Worm (Caenorhabditis elegans) whole organism, young adult: ENCODE data around the gene idpc-3.

ENCODE experiments used
- B0261.1 ChIP-seq: sonication (generic microtip); optimal IDR thresholded peaks from 2 replicates; lab custom pipeline; 2016; ENCODE audit warnings: mild to moderate bottlenecking, missing genetic modification characterization, moderate library complexity, missing compliant biosample characterization
- C06A6.2 ChIP-seq: fragments of 200-800 bp; sonication (Bioruptor generic); conservative IDR thresholded peaks from 2 replicates; pipeline ENCODE4 v1.3.6; 2022; ENCODE audit warnings: missing genetic modification characterization, missing compliant biosample characterization
- D2030.7 ChIP-seq: fragments of 200-800 bp; sonication (Bioruptor generic); IDR thresholded peaks from 2 replicates; pipeline ENCODE4 v1.3.6; 2022; ENCODE audit warnings: missing genetic modification reagents, missing genetic modification characterization, missing compliant biosample characterization
- F33H1.4 ChIP-seq: fragments of 200-800 bp; sonication (Bioruptor generic); IDR thresholded peaks from 2 replicates; pipeline ENCODE4 v1.3.6; 2022; ENCODE audit warnings: missing genetic modification reagents, missing genetic modification characterization, missing compliant biosample characterization
- F49E8.2 ChIP-seq: sonication (generic microtip); optimal IDR thresholded peaks from 3 replicates; lab custom pipeline; 2017; ENCODE audit warnings: missing genetic modification characterization, mild to moderate bottlenecking, missing compliant biosample characterization, antibody characterized with exemption, moderate library complexity; ENCODE audit not compliant: insufficient read depth
- F52B5.7 ChIP-seq: sonication (generic microtip); optimal IDR thresholded peaks from 2 replicates; lab custom pipeline; 2016; ENCODE audit warnings: mild to moderate bottlenecking, missing genetic modification characterization, missing compliant biosample characterization
- F57A8.1 ChIP-seq: fragments of 200-800 bp; sonication (Bioruptor generic); optimal IDR thresholded peaks from 2 replicates; lab custom pipeline; 2018; ENCODE audit warnings: mild to moderate bottlenecking, missing genetic modification characterization, moderate library complexity, missing compliant biosample characterization
- Y53F4B.3 ChIP-seq: fragments of 200-800 bp; sonication (Bioruptor generic); IDR thresholded peaks from 2 replicates; pipeline ENCODE4 v1.3.6; 2022; ENCODE audit warnings: missing genetic modification reagents, missing genetic modification characterization, missing compliant biosample characterization
- Y56A3A.18 ChIP-seq: fragments of 200-800 bp; sonication (Bioruptor generic); IDR thresholded peaks from 2 replicates; pipeline ENCODE4 v1.3.6; 2022; ENCODE audit warnings: missing genetic modification reagents, missing genetic modification characterization, missing compliant biosample characterization
- Y67H2A.10 ChIP-seq: fragments of 200-800 bp; sonication (Bioruptor generic); conservative IDR thresholded peaks from 2 replicates; pipeline ENCODE4 v1.3.6; 2022; ENCODE audit warnings: missing genetic modification reagents, missing genetic modification characterization, missing compliant biosample characterization
- ZK185.1 ChIP-seq: sonication (generic microtip); optimal IDR thresholded peaks from 2 replicates; lab custom pipeline; 2016; ENCODE audit warnings: mild to moderate bottlenecking, missing genetic modification characterization, missing compliant biosample characterization; ENCODE audit not compliant: poor library complexity, severe bottlenecking
- aptf-2 ChIP-seq: fragments of 200-800 bp; sonication (Bioruptor generic); conservative IDR thresholded peaks from 2 replicates; pipeline ENCODE4 v1.3.6; 2022; ENCODE audit warnings: missing genetic modification reagents, missing genetic modification characterization, missing compliant biosample characterization
- atf-7 ChIP-seq: sonication (generic microtip); optimal IDR thresholded peaks from 2 replicates; lab custom pipeline; 2017; ENCODE audit warnings: mild to moderate bottlenecking, missing genetic modification characterization, missing compliant biosample characterization
- attf-6 ChIP-seq: fragments of 200-800 bp; sonication (Bioruptor generic); IDR thresholded peaks from 2 replicates; pipeline ENCODE4 v1.3.6; 2022; ENCODE audit warnings: missing genetic modification reagents, missing genetic modification characterization, missing compliant biosample characterization
- bed-1 ChIP-seq: fragments of 200-800 bp; sonication (Bioruptor generic); IDR thresholded peaks from 2 replicates; pipeline ENCODE4 v1.3.6; 2022; ENCODE audit warnings: missing genetic modification reagents, missing genetic modification characterization, missing compliant biosample characterization
- ccch-3 ChIP-seq: fragments of 200-800 bp; sonication (Bioruptor generic); optimal IDR thresholded peaks from 2 replicates; lab custom pipeline; 2018; ENCODE audit warnings: mild to moderate bottlenecking, missing genetic modification characterization, missing compliant biosample characterization
- cebp-2 ChIP-seq: fragments of 200-800 bp; sonication (Bioruptor generic); IDR thresholded peaks from 2 replicates; pipeline ENCODE4 v1.3.6; 2022; ENCODE audit warnings: missing genetic modification characterization, missing compliant biosample characterization
- ceh-27 ChIP-seq: fragments of 200-800 bp; sonication (Bioruptor generic); optimal IDR thresholded peaks from 2 replicates; lab custom pipeline; 2018; ENCODE audit warnings: mild to moderate bottlenecking, missing genetic modification characterization, moderate library complexity, missing compliant biosample characterization
- ceh-40 ChIP-seq: fragments of 200-800 bp; sonication (Bioruptor generic); IDR thresholded peaks from 2 replicates; pipeline ENCODE4 v1.3.6; 2022; ENCODE audit warnings: missing genetic modification characterization, missing compliant biosample characterization
- chd-7 ChIP-seq: sonication (generic microtip); optimal IDR thresholded peaks from 2 replicates; lab custom pipeline; 2016; ENCODE audit warnings: mild to moderate bottlenecking, missing genetic modification characterization, moderate library complexity, missing compliant biosample characterization
- die-1 ChIP-seq: sonication (generic microtip); optimal IDR thresholded peaks from 2 replicates; lab custom pipeline; 2016; ENCODE audit warnings: missing genotype, mild to moderate bottlenecking, missing genetic modification characterization, missing compliant biosample characterization
- dox-1 ChIP-seq: fragments of 200-800 bp; sonication (Bioruptor generic); IDR thresholded peaks from 2 replicates; pipeline ENCODE4 v1.3.6; 2022; ENCODE audit warnings: missing genetic modification reagents, missing genetic modification characterization, missing compliant biosample characterization
- hmg-1.2 ChIP-seq: fragments of 200-800 bp; sonication (Bioruptor generic); IDR thresholded peaks from 2 replicates; pipeline ENCODE4 v1.3.6; 2022; ENCODE audit warnings: missing genetic modification reagents, missing genetic modification characterization, missing compliant biosample characterization
- hmg-20 ChIP-seq: fragments of 200-800 bp; sonication (Bioruptor generic); IDR thresholded peaks from 2 replicates; pipeline ENCODE4 v1.3.6; 2022; ENCODE audit warnings: missing genetic modification reagents, missing genetic modification characterization, missing compliant biosample characterization
- lag-1 ChIP-seq: fragments of 200-800 bp; sonication (Bioruptor generic); IDR thresholded peaks from 2 replicates; pipeline ENCODE4 v1.3.6; 2022; ENCODE audit warnings: missing genetic modification reagents, missing genetic modification characterization, missing compliant biosample characterization
- lin-54 ChIP-seq: fragments of 200-800 bp; sonication (Bioruptor generic); optimal IDR thresholded peaks from 2 replicates; lab custom pipeline; 2018; ENCODE audit warnings: mild to moderate bottlenecking, missing genetic modification characterization, missing compliant biosample characterization
- lsl-1 ChIP-seq: fragments of 200-800 bp; sonication (Bioruptor generic); optimal IDR thresholded peaks from 2 replicates; lab custom pipeline; 2018; ENCODE audit warnings: mild to moderate bottlenecking, missing genetic modification characterization, moderate library complexity, missing compliant biosample characterization
- madf-10 ChIP-seq: sonication (generic microtip); optimal IDR thresholded peaks from 2 replicates; lab custom pipeline; 2016; ENCODE audit warnings: mild to moderate bottlenecking, missing genetic modification characterization, missing compliant biosample characterization
- madf-3 ChIP-seq: fragments of 200-800 bp; sonication (Bioruptor generic); IDR thresholded peaks from 2 replicates; pipeline ENCODE4 v1.3.6; 2022; ENCODE audit warnings: missing genetic modification reagents, missing genetic modification characterization, missing compliant biosample characterization
- madf-6 ChIP-seq: fragments of 200-800 bp; sonication (Bioruptor generic); IDR thresholded peaks from 2 replicates; pipeline ENCODE4 v1.3.6; 2022; ENCODE audit warnings: missing genetic modification reagents, missing genetic modification characterization, missing compliant biosample characterization
- mcd-1 ChIP-seq: fragments of 200-800 bp; sonication (Bioruptor generic); IDR thresholded peaks from 2 replicates; pipeline ENCODE4 v1.3.6; 2022; ENCODE audit warnings: missing genetic modification reagents, missing genetic modification characterization, missing compliant biosample characterization
- mxl-1 ChIP-seq: sonication (generic microtip); optimal IDR thresholded peaks from 2 replicates; lab custom pipeline; 2016; ENCODE audit warnings: missing genetic modification characterization, missing compliant biosample characterization
- nfya-1 ChIP-seq: sonication (generic microtip); optimal IDR thresholded peaks from 2 replicates; lab custom pipeline; 2017; ENCODE audit warnings: antibody characterized with exemption, missing compliant biosample characterization, missing genetic modification characterization, borderline replicate concordance; ENCODE audit not compliant: insufficient read depth
- rpc-1 ChIP-seq, 2 experiments: fragments of 150-350 bp in 1 of 2; sonication (generic microtip) in 1 of 2; optimal IDR thresholded peaks; 2 replicates each; lab custom pipeline; 2014 to 2018; ENCODE audit warnings: missing biosample characterization in 1 of 2, missing genetic modification characterization in 1 of 2, missing genetic modification reagents in 1 of 2, missing genotype in 1 of 2
- snpc-3.4 ChIP-seq: sonication (generic microtip); optimal IDR thresholded peaks from 2 replicates; lab custom pipeline; 2017; ENCODE audit warnings: missing genetic modification characterization, mild to moderate bottlenecking, missing compliant biosample characterization, antibody characterized with exemption, moderate library complexity, missing genotype, missing genetic modification reagents
- snpc-4 ChIP-seq, 5 experiments: fragments of 150-350 bp in 1 of 5; sonication (generic microtip) in 4 of 5; optimal IDR thresholded peaks; 2 replicates each; lab custom pipeline; 2014 to 2018; ENCODE audit warnings: missing genetic modification characterization in 5 of 5, missing biosample characterization in 3 of 5, antibody characterized with exemption in 2 of 5, mild to moderate bottlenecking in 2 of 5, missing compliant biosample characterization in 2 of 5, missing genotype in 2 of 5, moderate library complexity in 2 of 5, missing genetic modification reagents in 1 of 5
- tlf-1 ChIP-seq: fragments of 200-800 bp; sonication (Bioruptor generic); optimal IDR thresholded peaks from 2 replicates; lab custom pipeline; 2018; ENCODE audit warnings: mild to moderate bottlenecking, missing genetic modification characterization, missing compliant biosample characterization
- xnd-1 ChIP-seq: sonication (generic microtip); optimal IDR thresholded peaks from 2 replicates; lab custom pipeline; 2016; ENCODE audit warnings: missing genotype, missing genetic modification reagents, missing genetic modification characterization, missing compliant biosample characterization
- ztf-6 ChIP-seq: fragments of 200-800 bp; sonication (Bioruptor generic); IDR thresholded peaks from 2 replicates; pipeline ENCODE4 v1.3.6; 2022; ENCODE audit warnings: missing genetic modification reagents, missing genetic modification characterization, missing compliant biosample characterization

idpc-3 gene

DNA sequence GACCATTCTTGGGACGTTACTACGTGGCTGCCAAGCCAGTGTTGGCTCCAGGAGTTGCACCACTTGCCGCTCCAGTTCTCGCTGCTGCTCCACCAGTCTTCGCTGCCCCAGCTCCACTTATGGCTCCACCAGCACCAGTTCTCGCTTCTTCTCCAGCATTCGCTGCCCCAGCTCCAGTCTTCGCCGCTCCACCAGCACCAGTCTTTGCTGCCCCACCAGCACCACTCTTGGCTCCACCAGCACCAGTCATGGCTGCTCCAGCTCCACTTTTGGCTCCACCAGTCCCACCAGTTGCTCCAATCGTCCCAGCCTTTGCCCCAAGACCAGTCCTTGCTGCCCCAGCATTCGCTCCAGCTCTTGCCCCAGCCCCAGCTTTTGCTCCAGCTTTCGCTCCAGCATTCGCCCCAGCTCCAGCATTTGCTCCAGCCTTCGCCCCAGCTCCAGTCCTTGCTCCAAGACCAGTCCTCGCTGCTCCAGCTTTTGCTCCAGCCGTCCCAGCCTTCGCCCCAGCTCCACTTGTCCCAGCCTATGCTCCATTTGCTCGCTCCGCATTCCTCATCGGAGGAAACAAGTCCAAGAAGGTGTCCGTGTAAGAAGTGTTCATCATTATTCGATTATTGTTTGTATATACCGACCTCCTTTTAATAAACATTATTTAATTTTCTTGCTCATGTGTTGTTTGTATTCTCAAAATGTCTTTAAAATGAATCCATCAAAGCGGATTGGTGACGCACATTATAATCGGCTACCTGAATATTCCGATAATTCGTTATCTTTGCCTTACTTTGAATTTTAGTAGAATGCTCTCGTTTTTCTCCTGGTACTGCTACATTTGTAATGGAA lies 3.2 kb downstream of the idpc-3 start, which contains the start of gene T06E4.7 (continued):
- TF ChIP-seq mcd-1 (peak; percentile 20; the same call in 1 of the 2 replicates), snpc-3.4 (tag; lab: Kevin White, UChicago) (no peak), snpc-4 (GFP tag; optimal IDR thresholded peaks at IDR 0.05; lab: Kevin White, UChicago) (no peak), snpc-4 (tag; optimal IDR thresholded peaks at IDR 0.05; lab: Kevin White, UChicago) (no peak), nfya-1 (tag; lab: Kevin White, UChicago) (no peak), ztf-6 (no peak), aptf-2 (GFP tag; lab: Robert Waterston, UW) (no peak), chd-7 (tag; lab: Kevin White, UChicago) (peak; percentile 32), ceh-40 (no peak), F57A8.1 (GFP tag; lab: Kevin White, UChicago) (no peak), madf-10 (tag; lab: Kevin White, UChicago) (no peak), xnd-1 (tag; lab: Kevin White, UChicago) (no peak), Y53F4B.3 (GFP tag; lab: Robert Waterston, UW) (no peak), hmg-1.2 (no peak), atf-7 (tag; lab: Kevin White, UChicago) (no peak), madf-6 (GFP tag; lab: Robert Waterston, UW) (no peak), die-1 (tag; lab: Kevin White, UChicago) (no peak), dox-1 (GFP tag; lab: Robert Waterston, UW) (0 out of 2 replicates have a peak, but pooled peaks have one; percentile 34), D2030.7 (GFP tag; lab: Robert Waterston, UW) (0 out of 2 replicates have a peak, but pooled peaks have one; percentile 10), attf-6 (GFP tag; lab: Robert Waterston, UW) (no peak), rpc-1 (optimal IDR thresholded peaks at IDR 0.05; lab: Kevin White, UChicago) (no peak), rpc-1 (tag; optimal IDR thresholded peaks at IDR 0.05; lab: Kevin White, UChicago) (no peak), B0261.1 (tag; lab: Kevin White, UChicago) (no peak), F49E8.2 (no peak), F52B5.7 (tag; lab: Kevin White, UChicago) (no peak), ZK185.1 (no peak), lag-1 (no peak), lin-54 (no peak), ceh-27 (GFP tag; lab: Kevin White, UChicago) (peak; percentile 13), lsl-1 (GFP tag; lab: Kevin White, UChicago) (no peak), tlf-1 (GFP tag; lab: Kevin White, UChicago) (no peak), F33H1.4 (GFP tag; lab: Robert Waterston, UW) (no peak), madf-3 (GFP tag; lab: Robert Waterston, UW) (no peak), Y67H2A.10 (no peak), C06A6.2 (GFP tag; lab: Robert Waterston, UW) (no peak), bed-1 (GFP tag; lab: Robert Waterston, UW) (no peak), hmg-20 (no peak), mxl-1 (tag; lab: Kevin White, UChicago) (no peak), cebp-2 (GFP tag; lab: Robert Waterston, UW) (no peak), ccch-3 (GFP tag; lab: Kevin White, UChicago) (no peak), Y56A3A.18 (GFP tag; lab: Robert Waterston, UW) (no peak)
- TF ChIP-seq, all 124 proteins: peak for 9
